Worm (Caenorhabditis elegans): Measurements from ENCODE around the gene Y71H2AM.6.

Y71H2AM.6 gene

ce11 chrIII:2816205-2816923 lies 35.5 kb downstream of the Y71H2AM.6 start:
- TF ChIP-seq nhr-10 (tag; optimal IDR thresholded peaks at IDR 0.05) (no peak), daf-12 (tag; optimal IDR thresholded peaks at IDR 0.05) (no peak), tag-97 (GFP tag; IDR thresholded peaks at IDR 0.05) (no peak), lin-39 (tag; optimal IDR thresholded peaks at IDR 0.05) (no peak), nhr-237 (tag; optimal IDR thresholded peaks at IDR 0.05) (no peak), hlh-30 (tag; optimal IDR thresholded peaks at IDR 0.05; ENCODE audit: insufficient read depth) (peak; percentile 80), F37D6.2 (tag; optimal IDR thresholded peaks at IDR 0.05) (no peak), pqm-1 (tag; optimal IDR thresholded peaks at IDR 0.05) (no peak), cey-2 (tag; optimal IDR thresholded peaks at IDR 0.05; ENCODE audit: borderline replicate concordance, insufficient read depth) (no peak), dmd-9 (GFP tag; IDR thresholded peaks at IDR 0.05) (no peak), nhr-28 (tag; optimal IDR thresholded peaks at IDR 0.05) (peak; percentile 13), duxl-1 (tag; optimal IDR thresholded peaks at IDR 0.05; ENCODE audit: poor library complexity) (no peak), dpl-1 (GFP tag; optimal IDR thresholded peaks at IDR 0.05) (no peak), ztf-7 (tag; optimal IDR thresholded peaks at IDR 0.05) (no peak), aha-1 (tag) (peak; percentile 56), T20F7.1 (GFP tag; optimal IDR thresholded peaks at IDR 0.05) (no peak), hmg-1.1 (GFP tag; IDR thresholded peaks at IDR 0.05) (0 out of 2 replicates have a peak, but pooled peaks have one; percentile 14), lsy-2 (tag; optimal IDR thresholded peaks at IDR 0.05) (peak in 1 of 2 experiments; percentile 41), Y75B8A.6 (GFP tag; IDR thresholded peaks at IDR 0.05) (no peak)

- TF ChIP-seq aha-1 (tag) (peak; percentile 65), F49E8.2 (tag; optimal IDR thresholded peaks at IDR 0.05; ENCODE audit: borderline replicate concordance) (no peak)
Observed at ce11 chrIII:2817847-2818246, 37.0 kb downstream of the Y71H2AM.6 start.

ce11 chrIII:2818980-2819379 lies 38.1 kb downstream of the Y71H2AM.6 start, which contains the start of gene pipp-4P:
Gene pipp-4P (plus strand): TSS chrIII:2819280.
- TF ChIP-seq ceh-28 (tag; optimal IDR thresholded peaks at IDR 0.05) (no peak), zip-2 (tag; optimal IDR thresholded peaks at IDR 0.05) (no peak), F37D6.2 (tag; optimal IDR thresholded peaks at IDR 0.05) (no peak), zag-1 (tag; optimal IDR thresholded peaks at IDR 0.05) (no peak), unc-62 (GFP tag; optimal IDR thresholded peaks at IDR 0.05 in 1 of 2) (no peak), unc-62 (tag; optimal IDR thresholded peaks at IDR 0.05) (no peak), daf-8 (GFP tag; IDR thresholded peaks at IDR 0.05) (no peak), pqm-1 (tag; optimal IDR thresholded peaks at IDR 0.05) (no peak), lin-39 (tag; optimal IDR thresholded peaks at IDR 0.05) (no peak), spr-1 (tag; optimal IDR thresholded peaks at IDR 0.05) (no peak), vab-7 (GFP tag; IDR thresholded peaks at IDR 0.05) (no peak), dmd-6 (GFP tag; IDR thresholded peaks at IDR 0.05) (no peak), madf-9 (GFP tag; conservative IDR thresholded peaks at IDR 0.05) (no peak), egl-43 (GFP tag; IDR thresholded peaks at IDR 0.05) (no peak), mes-2 (tag; optimal IDR thresholded peaks at IDR 0.05; ENCODE audit: poor library complexity, severe bottlenecking) (no peak)

ce11 chrIII:2826770-2827169 lies 45.9 kb downstream of the Y71H2AM.6 start, which contains the start of gene Y71H2AM.1:
Gene Y71H2AM.1 (plus strand): TSS chrIII:2827070.
- TF ChIP-seq ces-1 (GFP tag; optimal IDR thresholded peaks at IDR 0.05) = no peak
- TF ChIP-seq mep-1 (tag; optimal IDR thresholded peaks at IDR 0.05) = no peak
- TF ChIP-seq aha-1 (tag) = peak; percentile 29
- no peak for TF ChIP-seq jun-1 (tag; optimal IDR thresholded peaks at IDR 0.05)
- no peak for TF ChIP-seq ceh-20 (GFP tag; IDR thresholded peaks at IDR 0.05)
- TF ChIP-seq zag-1 (tag; optimal IDR thresholded peaks at IDR 0.05) = no peak
- TF ChIP-seq nhr-11 (tag; optimal IDR thresholded peaks at IDR 0.05) = no peak

Data from whole organism, L4 larva.